Worm (Caenorhabditis elegans) whole organism, L4/young adult: ENCODE data around the gene nmad-1.

Experiments
- W03F9.2 ChIP-seq: fragments of 150-350 bp; optimal IDR thresholded peaks from 2 replicates; lab custom pipeline; 2014; ENCODE audit warnings: missing biosample characterization, missing genetic modification characterization
- dao-5 ChIP-seq: sonication (generic microtip); optimal IDR thresholded peaks from 2 replicates; lab custom pipeline; 2016; ENCODE audit warnings: missing genotype, missing genetic modification characterization, moderate library complexity, missing compliant biosample characterization
- him-1 ChIP-seq: sonication (generic microtip); optimal IDR thresholded peaks from 2 replicates; lab custom pipeline; 2016; ENCODE audit warnings: missing genotype, missing genetic modification reagents, missing genetic modification characterization, missing compliant biosample characterization

The nmad-1 gene

DNA sequence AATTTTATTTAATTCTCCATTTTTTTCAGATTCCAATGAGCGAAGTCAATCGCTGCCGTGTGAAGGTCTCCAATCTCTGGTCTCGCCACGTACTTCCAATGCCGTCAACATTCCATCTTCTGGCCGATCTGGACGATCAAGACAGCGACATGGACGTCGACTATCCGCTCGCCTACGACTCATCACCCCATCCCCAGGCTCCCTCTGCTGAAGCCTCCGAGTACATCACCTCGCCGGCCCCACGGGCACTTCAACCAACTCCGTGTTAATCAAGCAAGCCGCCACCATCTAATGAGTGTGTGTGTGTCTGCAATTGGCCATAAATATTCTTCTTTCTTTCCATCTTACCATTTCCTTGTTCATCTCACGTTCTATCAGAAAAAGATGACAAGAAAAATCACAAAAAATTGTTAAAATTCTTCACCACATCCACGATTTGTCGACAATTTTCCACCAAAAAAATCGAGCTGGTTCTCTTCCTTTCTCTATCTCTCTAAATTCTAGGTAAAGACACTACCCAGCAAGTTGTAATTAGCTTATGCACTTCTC is 49.2 kb downstream of the nmad-1 start:
- TF ChIP-seq W03F9.2 (tag; lab: Kevin White, UChicago) (no peak), dao-5 (no peak), him-1 (tag; lab: Kevin White, UChicago) (no peak)

DNA sequence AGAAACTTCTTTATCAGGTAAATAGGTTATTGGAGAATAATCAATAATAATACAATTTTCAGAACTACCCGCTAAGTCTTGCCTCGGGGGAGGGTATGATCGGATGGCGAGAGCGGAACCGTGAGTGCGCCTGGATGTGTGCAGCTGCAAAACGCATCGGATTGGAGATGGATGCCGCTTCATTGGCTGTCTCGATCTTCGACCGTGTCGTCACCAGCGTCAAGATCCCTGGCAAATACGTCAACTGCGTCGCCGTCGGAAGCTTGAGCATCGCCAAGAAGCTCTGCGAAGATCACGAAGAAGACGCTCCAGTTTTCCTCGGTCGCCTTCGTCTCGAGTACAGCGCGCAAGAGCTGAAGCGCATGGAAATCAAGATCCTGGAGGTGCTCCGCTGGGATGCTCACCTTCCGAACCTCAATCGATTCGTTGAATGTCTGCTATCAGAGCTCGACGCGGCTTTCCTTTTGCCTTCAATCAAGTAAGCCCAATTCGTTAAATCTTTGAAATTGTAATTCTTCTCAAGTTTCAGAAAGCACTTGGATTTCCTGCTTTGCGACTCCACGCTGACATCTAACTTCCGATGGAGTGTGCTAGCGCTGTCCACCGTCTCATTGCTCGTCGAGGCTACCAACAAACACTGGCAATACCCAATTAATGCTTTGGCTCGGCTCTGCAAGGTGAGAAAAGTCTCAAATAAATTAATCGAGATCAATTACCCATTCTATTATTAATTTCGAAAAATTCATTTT is 49.8 kb downstream of the nmad-1 start:
- TF ChIP-seq W03F9.2 (tag; lab: Kevin White, UChicago) (no peak), dao-5 (no peak), him-1 (tag; lab: Kevin White, UChicago) (no peak)

DNA sequence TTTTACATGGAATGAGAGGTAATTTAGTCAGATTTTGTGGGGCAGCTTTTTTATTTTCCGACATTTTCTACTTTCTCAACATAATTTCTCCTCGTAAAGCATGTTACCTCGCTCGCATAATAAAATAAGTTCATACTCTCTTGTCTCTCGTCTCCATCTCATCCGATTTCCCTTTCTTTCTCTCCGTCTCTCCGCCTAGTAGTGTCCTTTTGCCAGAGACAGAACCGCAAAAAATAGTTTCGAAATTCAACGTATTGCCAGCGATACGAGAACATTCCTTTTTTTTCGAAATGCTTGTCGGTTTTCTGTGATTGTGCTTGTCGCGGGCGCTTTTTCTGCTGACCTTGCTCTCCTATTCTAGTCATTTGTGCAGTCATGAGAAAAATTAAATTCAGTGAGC is 50.6 kb downstream of the nmad-1 start:
- TF ChIP-seq him-1 (tag; lab: Kevin White, UChicago) (no peak), W03F9.2 (tag; lab: Kevin White, UChicago) (no peak), dao-5 (no peak)

DNA sequence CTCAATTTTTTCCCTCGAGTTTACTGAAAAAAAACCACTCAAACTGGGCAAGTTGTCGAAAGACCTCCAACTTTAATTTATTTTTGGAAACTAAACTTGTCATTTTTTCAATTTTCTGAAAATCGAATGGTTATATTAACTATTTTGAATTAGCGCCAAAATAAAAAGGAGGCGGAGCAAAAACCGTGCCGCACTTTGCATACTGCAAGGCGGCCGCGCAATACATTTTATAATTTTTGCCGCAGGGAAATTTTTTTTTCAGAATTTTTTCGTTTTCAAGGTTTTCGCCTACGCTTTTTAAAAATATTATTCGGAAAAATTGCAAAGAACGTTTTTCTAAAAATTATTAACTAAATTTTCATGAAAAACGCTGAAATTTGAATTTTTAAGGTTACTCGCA is 51.1 kb downstream of the nmad-1 start:
- TF ChIP-seq him-1 (tag; lab: Kevin White, UChicago) (no peak), dao-5 (no peak)
